Worm (Caenorhabditis elegans): ENCODE results near the gene srz-44.

- TF ChIP-seq T22C8.4 (GFP tag; IDR thresholded peaks at IDR 0.05) (no peak), med-1 (GFP tag; optimal IDR thresholded peaks at IDR 0.05; ENCODE audit: insufficient read depth) (no peak), ref-1 (GFP tag; conservative IDR thresholded peaks at IDR 0.05) (no peak)
These were observed 48.9 kb upstream of the srz-44 start, which contains the start of gene nhr-197 for ce11 chrV:15687660-15688059.
